Worm (Caenorhabditis elegans) whole organism, early embryonic: Measurements from ENCODE around the gene F09C6.13.

Source experiments
- F13C5.2 ChIP-seq: sonication (generic microtip); optimal IDR thresholded peaks from 2 replicates; lab custom pipeline; 2017; ENCODE audit warnings: mild to moderate bottlenecking, missing genetic modification characterization, inconsistent platforms, missing compliant biosample characterization
- ama-1 ChIP-seq: fragments of 150-350 bp; optimal IDR thresholded peaks from 2 replicates; lab custom pipeline; 2014
- ets-7 ChIP-seq: sonication (generic microtip); optimal IDR thresholded peaks from 2 replicates; lab custom pipeline; 2016; ENCODE audit warnings: missing genotype, missing genetic modification characterization, missing compliant biosample characterization
- flt-1 ChIP-seq: fragments of 200-800 bp; sonication (Bioruptor generic); IDR thresholded peaks from 2 replicates; pipeline ENCODE4 v1.3.6; 2022; ENCODE audit warnings: missing genetic modification characterization, missing compliant biosample characterization
- hnd-1 ChIP-seq: sonication (generic microtip); optimal IDR thresholded peaks from 2 replicates; lab custom pipeline; 2016; ENCODE audit warnings: missing genetic modification characterization, missing compliant biosample characterization
- pes-1 ChIP-seq: fragments of 200-800 bp; sonication (Bioruptor generic); IDR thresholded peaks from 2 replicates; pipeline ENCODE4 v1.3.6; 2022; ENCODE audit warnings: missing genetic modification reagents, missing genetic modification characterization, missing compliant biosample characterization
- scrt-1 ChIP-seq: fragments of 200-800 bp; sonication (Bioruptor generic); IDR thresholded peaks from 2 replicates; pipeline ENCODE4 v1.3.6; 2022; ENCODE audit warnings: missing genetic modification characterization, missing compliant biosample characterization
- tbx-37 ChIP-seq: fragments of 200-800 bp; sonication (Bioruptor generic); conservative IDR thresholded peaks from 2 replicates; pipeline ENCODE4 v1.3.6; 2022; ENCODE audit warnings: missing genetic modification reagents, missing genetic modification characterization, missing compliant biosample characterization
- tra-4 ChIP-seq: sonication (generic microtip); optimal IDR thresholded peaks from 2 replicates; lab custom pipeline; 2017; ENCODE audit warnings: missing genetic modification characterization, missing compliant biosample characterization

ce11 chrV:16911294-16911693 lies 26.4 kb downstream of the F09C6.13 start:
- no peak for TF ChIP-seq tra-4 (tag; lab: Kevin White, UChicago)
- TF ChIP-seq ama-1 = no peak
- TF ChIP-seq tbx-37 (GFP tag; lab: Robert Waterston, UW) = no peak
- no peak for TF ChIP-seq ets-7 (tag; lab: Kevin White, UChicago)
- TF ChIP-seq F13C5.2 = no peak
- TF ChIP-seq flt-1 (GFP tag; lab: Robert Waterston, UW) = no peak
- no peak for TF ChIP-seq scrt-1 (GFP tag; lab: Robert Waterston, UW)
- no peak for TF ChIP-seq hnd-1
- no peak for TF ChIP-seq pes-1 (GFP tag; lab: Robert Waterston, UW)
